Worm (Caenorhabditis elegans) whole organism, L1 larva: ENCODE data around the gene cal-5.

Source experiments
- alr-1 ChIP-seq: fragments of 200-800 bp; sonication (Bioruptor generic); optimal IDR thresholded peaks from 2 replicates; lab custom pipeline; 2018; ENCODE audit warnings: borderline replicate concordance, mild to moderate bottlenecking, missing genetic modification characterization, missing compliant biosample characterization
- ceh-82 ChIP-seq, 3 experiments: fragments of 150-350 bp in 1 of 3; sonication (generic microtip) in 2 of 3; optimal IDR thresholded peaks; 2 replicates each; lab custom pipeline; 2014 to 2017; ENCODE audit warnings: missing biosample characterization in 3 of 3, missing genetic modification characterization in 3 of 3
- dpl-1 ChIP-seq, 3 experiments: fragments of 150-350 bp in 2 of 3; sonication (generic microtip) in 1 of 3; optimal IDR thresholded peaks; 2 replicates each; lab custom pipeline; 2014 to 2017; ENCODE audit warnings: missing biosample characterization in 3 of 3, missing genetic modification characterization in 3 of 3, missing genetic modification reagents in 3 of 3
- elt-3 ChIP-seq, 6 experiments: fragments of 150-350 bp in 1 of 6; sonication (generic microtip); optimal IDR thresholded peaks; 2 replicates each; lab custom pipeline; 2017 to 2018; ENCODE audit warnings: missing biosample characterization in 6 of 6, missing genetic modification characterization in 6 of 6, inconsistent platforms in 1 of 6
- ets-5 ChIP-seq: fragments of 200-800 bp; sonication (Bioruptor generic); IDR thresholded peaks from 2 replicates; pipeline ENCODE4 v1.3.6; 2022; ENCODE audit warnings: missing genetic modification characterization, missing compliant biosample characterization
- hlh-17 ChIP-seq: fragments of 200-800 bp; sonication (Bioruptor generic); optimal IDR thresholded peaks from 2 replicates; lab custom pipeline; 2018; ENCODE audit warnings: missing genetic modification characterization, mild to moderate bottlenecking, missing compliant biosample characterization, moderate library complexity, borderline replicate concordance
- jun-1 ChIP-seq: fragments of 150-350 bp; optimal IDR thresholded peaks from 2 replicates; lab custom pipeline; 2014; ENCODE audit warnings: missing biosample characterization, missing genetic modification reagents, missing genetic modification characterization
- tbx-2 ChIP-seq: sonication (generic microtip); optimal IDR thresholded peaks from 2 replicates; lab custom pipeline; 2016; ENCODE audit warnings: missing genetic modification characterization, missing compliant biosample characterization
- unc-62 ChIP-seq: fragments of 150-350 bp; optimal IDR thresholded peaks from 2 replicates; lab custom pipeline; 2014; ENCODE audit warnings: missing biosample characterization, missing genetic modification reagents, missing genetic modification characterization
- ztf-11 ChIP-seq, 2 experiments: sonication (generic microtip); optimal IDR thresholded peaks; 2 replicates each; lab custom pipeline; 2016 to 2017; ENCODE audit warnings: missing genetic modification characterization in 2 of 2, missing biosample characterization in 1 of 2, missing compliant biosample characterization in 1 of 2

ce11 chrX:5086212-5086611 lies 8.5 kb upstream of the cal-5 start:
- no peak for TF ChIP-seq hlh-17 (GFP tag; lab: Kevin White, UChicago)
- no peak for TF ChIP-seq dpl-1 (GFP tag; optimal IDR thresholded peaks at IDR 0.05; lab: Kevin White, UChicago)
- no peak for TF ChIP-seq tbx-2 (tag; lab: Kevin White, UChicago)
- TF ChIP-seq ets-5 (GFP tag; lab: Robert Waterston, UW), result no peak
- no peak for TF ChIP-seq jun-1
- TF ChIP-seq unc-62 (GFP tag; lab: Kevin White, UChicago), result no peak
- TF ChIP-seq ceh-82 (tag; optimal IDR thresholded peaks at IDR 0.05; lab: Kevin White, UChicago), result no peak
- no peak for TF ChIP-seq alr-1 (tag; lab: Kevin White, UChicago)
- no peak for TF ChIP-seq elt-3 (tag; optimal IDR thresholded peaks at IDR 0.05; lab: Kevin White, UChicago)
- TF ChIP-seq ztf-11 (tag; optimal IDR thresholded peaks at IDR 0.05; lab: Kevin White, UChicago), result no peak
